Fruit fly (Drosophila melanogaster) whole organism, adult: Measurements from ENCODE around the gene wb.

Experiments
- CG11617 ChIP-seq: fragments of 200-800 bp; sonication (Bioruptor generic); optimal IDR thresholded peaks from 2 replicates; lab custom pipeline; 2017; ENCODE audit warnings: mild to moderate bottlenecking, missing biosample characterization, missing genetic modification reagents, missing genetic modification characterization
- CG12768 ChIP-seq: fragments of 200-800 bp; sonication (Bioruptor generic); optimal IDR thresholded peaks from 2 replicates; lab custom pipeline; 2017; ENCODE audit warnings: missing biosample characterization, missing genetic modification characterization, mild to moderate bottlenecking, moderate library complexity, missing genetic modification reagents
- CG14711 ChIP-seq: fragments of 200-800 bp; sonication (Bioruptor generic); optimal IDR thresholded peaks from 2 replicates; lab custom pipeline; 2018; ENCODE audit warnings: missing biosample characterization, mild to moderate bottlenecking, missing genetic modification characterization, moderate library complexity
- CG1620 ChIP-seq: fragments of 200-800 bp; sonication (Bioruptor generic); optimal IDR thresholded peaks from 2 replicates; lab custom pipeline; 2016; ENCODE audit warnings: missing biosample characterization, missing genetic modification characterization
- CG33017 ChIP-seq: fragments of 200-800 bp; sonication (Bioruptor generic); optimal IDR thresholded peaks from 2 replicates; lab custom pipeline; 2018; ENCODE audit warnings: missing biosample characterization, mild to moderate bottlenecking, missing genetic modification characterization, moderate library complexity
- CG5204 ChIP-seq: fragments of 200-800 bp; sonication (Bioruptor generic); optimal IDR thresholded peaks from 2 replicates; lab custom pipeline; 2016; ENCODE audit warnings: missing biosample characterization, missing genetic modification characterization
- CG7101 ChIP-seq: fragments of 200-800 bp; sonication (Bioruptor generic); optimal IDR thresholded peaks from 2 replicates; lab custom pipeline; 2018; ENCODE audit warnings: missing biosample characterization, mild to moderate bottlenecking, missing genetic modification characterization, moderate library complexity
- Clk ChIP-seq: fragments of 200-800 bp; sonication (Bioruptor generic); optimal IDR thresholded peaks from 2 replicates; lab custom pipeline; 2017; ENCODE audit warnings: missing biosample characterization, missing genetic modification characterization
- Crg-1 ChIP-seq: fragments of 200-800 bp; sonication (Bioruptor generic); optimal IDR thresholded peaks from 2 replicates; lab custom pipeline; 2016; ENCODE audit warnings: missing biosample characterization, missing genetic modification characterization
- Hr96 ChIP-seq: fragments of 200-800 bp; sonication (Bioruptor generic); optimal IDR thresholded peaks from 2 replicates; lab custom pipeline; 2016; ENCODE audit warnings: missing biosample characterization, missing genetic modification characterization
- Mnt ChIP-seq: fragments of 200-800 bp; sonication (Bioruptor generic); optimal IDR thresholded peaks from 2 replicates; lab custom pipeline; 2016; ENCODE audit warnings: missing biosample characterization, mild to moderate bottlenecking, missing genetic modification characterization
- bab1 ChIP-seq: fragments of 200-800 bp; sonication (Bioruptor generic); optimal IDR thresholded peaks from 3 replicates; lab custom pipeline; 2019; ENCODE audit warnings: missing biosample characterization, mild to moderate bottlenecking, missing genetic modification characterization, moderate library complexity
- cic ChIP-seq: fragments of 200-800 bp; sonication (Bioruptor generic); optimal IDR thresholded peaks from 2 replicates; lab custom pipeline; 2017; ENCODE audit warnings: missing biosample characterization, mild to moderate bottlenecking, missing genetic modification characterization, moderate library complexity
- cnc ChIP-seq, 2 experiments: fragments of >200 bp; optimal IDR thresholded peaks; 2 replicates each; lab custom pipeline; 2017
- kay ChIP-seq: fragments of 200-800 bp; sonication (Bioruptor generic); peaks from one replicate; lab custom pipeline; 2016; ENCODE audit warnings: missing biosample characterization, missing genetic modification characterization, borderline replicate concordance
- ovo ChIP-seq: fragments of 200-800 bp; sonication (Bioruptor generic); optimal IDR thresholded peaks from 2 replicates; lab custom pipeline; 2016; ENCODE audit warnings: missing biosample characterization, missing genetic modification characterization
- pad ChIP-seq: fragments of 200-800 bp; sonication (Bioruptor generic); optimal IDR thresholded peaks from 3 replicates; lab custom pipeline; 2017; ENCODE audit warnings: missing biosample characterization, missing genetic modification characterization, mild to moderate bottlenecking, moderate library complexity, missing genetic modification reagents
- tj ChIP-seq: fragments of 200-800 bp; sonication (Bioruptor generic); optimal IDR thresholded peaks from 3 replicates; lab custom pipeline; 2017; ENCODE audit warnings: missing biosample characterization, mild to moderate bottlenecking, missing genetic modification characterization, moderate library complexity
- toe ChIP-seq: fragments of 200-800 bp; sonication (Bioruptor generic); optimal IDR thresholded peaks from 2 replicates; lab custom pipeline; 2016; ENCODE audit warnings: missing biosample characterization, missing genetic modification characterization

Gene wb

DNA sequence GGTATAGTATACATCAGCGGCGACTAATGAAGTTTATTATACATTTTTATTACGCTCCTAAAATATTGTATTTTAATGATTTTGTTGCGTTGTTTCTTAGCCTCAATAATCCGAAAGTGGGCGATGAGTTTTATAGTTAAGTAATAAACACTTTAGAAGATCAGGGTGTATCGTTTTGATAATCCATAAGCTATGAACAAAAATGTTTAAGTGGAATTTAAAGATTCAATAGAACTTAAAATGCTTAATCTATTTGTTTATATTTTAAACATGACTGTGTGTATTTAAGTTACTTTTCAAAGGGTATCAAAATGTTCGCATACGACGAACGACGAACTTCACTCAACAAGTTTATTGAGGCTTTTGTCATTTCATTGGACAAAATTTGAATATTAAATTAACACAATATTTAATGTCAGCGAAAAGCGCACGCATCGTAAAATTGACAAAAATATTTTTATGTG lies 109.5 kb downstream of the wb start:
- no peak for TF ChIP-seq Crg-1
- no peak for TF ChIP-seq CG33017 (tag; lab: Kevin White, UChicago)
- TF ChIP-seq ovo (GFP tag; lab: Kevin White, UChicago), result no peak
- TF ChIP-seq CG1620, result no peak
- no peak for TF ChIP-seq CG14711 (tag; lab: Kevin White, UChicago)
- no peak for TF ChIP-seq CG11617 (GFP tag; lab: Kevin White, UChicago)
- no peak for TF ChIP-seq Clk (GFP tag; lab: Kevin White, UChicago)
- no peak for TF ChIP-seq pad (GFP tag; lab: Kevin White, UChicago)

- TF ChIP-seq kay (GFP tag; lab: Kevin White, UChicago) (no peak), ovo (GFP tag; lab: Kevin White, UChicago) (no peak), cnc (optimal IDR thresholded peaks at IDR 0.05; lab: Kevin White, UChicago) (no peak), CG11617 (GFP tag; lab: Kevin White, UChicago) (no peak)
Observed at dm6 chr2L:14373250-14373649, 110.4 kb downstream of the wb start.

DNA sequence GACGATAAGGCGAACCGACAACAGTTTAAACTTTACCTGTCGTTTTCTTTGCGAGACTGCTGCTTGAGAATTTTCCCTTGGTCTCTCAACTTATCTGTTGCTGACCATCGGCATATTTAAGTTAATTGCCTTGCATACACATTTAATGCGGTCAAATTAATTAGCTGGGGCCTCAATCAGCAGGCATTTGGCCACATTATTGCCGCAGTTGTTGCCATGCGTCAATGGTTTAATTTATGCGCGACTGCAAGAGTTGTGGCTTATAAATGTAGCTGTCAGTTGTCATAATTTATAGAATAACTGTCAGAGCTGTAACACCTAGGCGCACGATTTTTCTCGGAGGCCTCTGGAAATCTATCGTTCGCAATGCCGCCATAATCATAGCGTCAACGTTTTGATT lies 111.2 kb downstream of the wb start:
- TF ChIP-seq Crg-1, result no peak
- TF ChIP-seq Hr96, result no peak
- TF ChIP-seq bab1, result no peak
- no peak for TF ChIP-seq CG5204 (GFP tag; lab: Kevin White, UChicago)
- TF ChIP-seq CG7101, result no peak
- TF ChIP-seq cnc (optimal IDR thresholded peaks at IDR 0.05; lab: Kevin White, UChicago), result no peak
- no peak for TF ChIP-seq CG14711 (tag; lab: Kevin White, UChicago)
- no peak for TF ChIP-seq CG33017 (tag; lab: Kevin White, UChicago)
- TF ChIP-seq pad (GFP tag; lab: Kevin White, UChicago), result no peak
- TF ChIP-seq Mnt (GFP tag; lab: Kevin White, UChicago), result no peak
- TF ChIP-seq cic (GFP tag; lab: Kevin White, UChicago), result no peak
- no peak for TF ChIP-seq CG1620
- no peak for TF ChIP-seq CG12768
- TF ChIP-seq ovo (GFP tag; lab: Kevin White, UChicago), result no peak
- no peak for TF ChIP-seq tj

DNA sequence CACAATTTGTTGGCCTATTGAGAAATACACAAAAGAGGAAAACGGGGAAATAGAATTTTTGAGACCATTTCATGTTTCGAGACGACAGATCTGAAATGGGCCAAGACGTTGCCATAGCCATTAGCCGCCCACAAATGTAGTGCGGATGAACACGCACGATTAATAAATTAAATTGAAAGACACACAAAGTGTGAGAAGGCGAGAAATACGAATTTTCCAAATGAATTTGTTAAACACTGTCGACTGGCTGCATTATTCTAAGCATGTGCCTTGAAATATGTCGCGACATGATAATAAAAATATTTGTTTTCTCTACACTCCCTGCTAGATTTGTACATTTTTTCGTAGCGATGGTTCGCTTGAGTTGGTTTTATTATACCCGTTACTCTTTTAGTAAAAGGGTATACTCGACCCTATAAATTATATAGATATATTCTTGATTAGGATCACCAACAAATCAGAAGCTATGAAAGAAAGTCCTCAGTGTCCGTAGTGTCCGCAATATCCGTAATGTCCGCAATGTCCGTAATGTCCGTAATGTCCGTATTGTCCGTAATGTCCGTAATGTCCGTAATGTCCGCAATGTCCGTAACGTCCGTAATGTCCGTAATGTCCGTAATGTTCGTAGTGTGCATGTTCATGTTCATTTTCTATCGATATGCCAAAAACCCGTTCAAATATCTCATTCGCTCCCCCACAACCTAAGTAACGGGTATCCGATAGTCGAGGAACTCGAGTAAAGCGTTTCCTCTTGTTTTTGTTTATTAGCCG lies 113.8 kb downstream of the wb start:
- TF ChIP-seq toe (no peak), cnc (optimal IDR thresholded peaks at IDR 0.05; lab: Kevin White, UChicago) (no peak), CG14711 (tag; lab: Kevin White, UChicago) (no peak), Crg-1 (no peak), kay (GFP tag; lab: Kevin White, UChicago) (no peak), pad (GFP tag; lab: Kevin White, UChicago) (no peak)
